Fruit fly (Drosophila melanogaster) ovary, adult (tissue): ENCODE results near the gene LeuRS-m.

Source experiments
- CG17801 ChIP-seq: fragments of 200-800 bp; optimal IDR thresholded peaks from 2 replicates; lab custom pipeline; 2019; ENCODE audit warnings: missing biosample characterization, mild to moderate bottlenecking, missing genetic modification characterization, moderate library complexity; ENCODE audit not compliant: partially characterized antibody

The LeuRS-m gene

dm6 chr3L:4848066-4848465 is 22.4 kb downstream of the LeuRS-m start:
- TF ChIP-seq CG17801 (GFP tag; lab: Kevin White, UChicago) = no peak

dm6 chr3L:4852411-4853050 is 26.9 kb downstream of the LeuRS-m start, which contains the start of gene CG32237:
CG32237 (minus strand) TSS chr3L:4852461.
- TF ChIP-seq CG17801 (GFP tag; lab: Kevin White, UChicago) = no peak

dm6 chr3L:4853070-4853469 is 27.4 kb downstream of the LeuRS-m start:
- TF ChIP-seq CG17801 (GFP tag; lab: Kevin White, UChicago) = no peak

dm6 chr3L:4854153-4854552 is 28.5 kb downstream of the LeuRS-m start:
- TF ChIP-seq CG17801 (GFP tag; lab: Kevin White, UChicago) = no peak

dm6 chr3L:4855208-4855607 is 29.6 kb downstream of the LeuRS-m start:
- no peak for TF ChIP-seq CG17801 (GFP tag; lab: Kevin White, UChicago)

dm6 chr3L:4860370-4860769 is 34.7 kb downstream of the LeuRS-m start, which contains the start of gene CG32235:
CG32235 (minus strand) TSS chr3L:4860470.
- TF ChIP-seq CG17801 (GFP tag; lab: Kevin White, UChicago) = no peak

- no peak for TF ChIP-seq CG17801 (GFP tag; lab: Kevin White, UChicago)
These were observed 35.3 kb downstream of the LeuRS-m start, which contains the start of gene Dnah3 for dm6 chr3L:4860969-4861368. Dnah3 (plus strand) TSS chr3L:4861269.
